Worm (Caenorhabditis elegans) whole organism, L1 larva: ENCODE data around the gene F56D6.6.
"Not testable (repeated sequence)": the region's sequence is repeated elsewhere in the genome, so short reads cannot be mapped to it uniquely, and the experiment has no call there.

Experiments
- C16A3.4 ChIP-seq: fragments of 150-350 bp; optimal IDR thresholded peaks from 2 replicates; lab custom pipeline; 2014; ENCODE audit warnings: missing biosample characterization, missing genetic modification characterization
- F16B12.6 ChIP-seq: fragments of 150-350 bp; optimal IDR thresholded peaks from 2 replicates; lab custom pipeline; 2014; ENCODE audit warnings: missing biosample characterization, missing genetic modification characterization
- ceh-63 ChIP-seq: fragments of 200-800 bp; sonication (Bioruptor generic); optimal IDR thresholded peaks from 2 replicates; lab custom pipeline; 2018; ENCODE audit warnings: mild to moderate bottlenecking, missing genetic modification characterization, missing compliant biosample characterization
- efl-1 ChIP-seq, 4 experiments: fragments of 150-350 bp; optimal IDR thresholded peaks in 3 of 4; peaks in 1 of 4; 1 replicate in 1 of 4; 2 replicates in 3 of 4; lab custom pipeline; 2014; ENCODE audit warnings: missing biosample characterization in 2 of 4, missing genetic modification characterization in 2 of 4, missing genetic modification reagents in 2 of 4
- efl-3 ChIP-seq: fragments of 200-800 bp; sonication (Bioruptor generic); optimal IDR thresholded peaks from 2 replicates; lab custom pipeline; 2018; ENCODE audit warnings: mild to moderate bottlenecking, missing genetic modification characterization, missing compliant biosample characterization
- egl-13 ChIP-seq: sonication (generic microtip); optimal IDR thresholded peaks from 2 replicates; lab custom pipeline; 2016; ENCODE audit warnings: missing genotype, missing genetic modification reagents, missing genetic modification characterization, missing compliant biosample characterization
- elt-2 ChIP-seq: sonication (generic microtip); optimal IDR thresholded peaks from 2 replicates; lab custom pipeline; 2016; ENCODE audit warnings: missing genetic modification characterization, mild to moderate bottlenecking, inconsistent platforms, missing compliant biosample characterization, missing genetic modification reagents
- fos-1 ChIP-seq: fragments of 150-350 bp; optimal IDR thresholded peaks from 2 replicates; lab custom pipeline; 2014; ENCODE audit warnings: missing biosample characterization, missing genetic modification characterization
- hlh-17 ChIP-seq: fragments of 200-800 bp; sonication (Bioruptor generic); optimal IDR thresholded peaks from 2 replicates; lab custom pipeline; 2018; ENCODE audit warnings: missing genetic modification characterization, mild to moderate bottlenecking, missing compliant biosample characterization, moderate library complexity, borderline replicate concordance
- jun-1 ChIP-seq: fragments of 150-350 bp; optimal IDR thresholded peaks from 2 replicates; lab custom pipeline; 2014; ENCODE audit warnings: missing biosample characterization, missing genetic modification reagents, missing genetic modification characterization
- lin-13 ChIP-seq: fragments of 150-350 bp; optimal IDR thresholded peaks from 2 replicates; lab custom pipeline; 2014; ENCODE audit warnings: missing biosample characterization, missing genetic modification reagents, missing genetic modification characterization
- lsy-2 ChIP-seq, 2 experiments: fragments of 150-350 bp; optimal IDR thresholded peaks; 2 replicates each; lab custom pipeline; 2014; ENCODE audit warnings: missing biosample characterization in 2 of 2, missing genetic modification characterization in 2 of 2
- mef-2 ChIP-seq: fragments of 150-350 bp; optimal IDR thresholded peaks from 2 replicates; lab custom pipeline; 2014; ENCODE audit warnings: missing biosample characterization, missing genetic modification characterization
- mep-1 ChIP-seq: fragments of 150-350 bp; optimal IDR thresholded peaks from 2 replicates; lab custom pipeline; 2014; ENCODE audit warnings: missing biosample characterization, missing genetic modification characterization
- nhr-12 ChIP-seq: sonication (generic microtip); optimal IDR thresholded peaks from 2 replicates; lab custom pipeline; 2017; ENCODE audit warnings: missing biosample characterization, missing genetic modification characterization
- nhr-19 ChIP-seq: fragments of 200-800 bp; sonication (Bioruptor generic); conservative IDR thresholded peaks from 2 replicates; pipeline ENCODE4 v1.3.6; 2022; ENCODE audit warnings: missing genetic modification characterization, missing compliant biosample characterization
- nhr-237 ChIP-seq: fragments of 150-350 bp; optimal IDR thresholded peaks from 2 replicates; lab custom pipeline; 2014; ENCODE audit warnings: missing biosample characterization, missing genetic modification characterization
- nhr-47 ChIP-seq: sonication (generic microtip); optimal IDR thresholded peaks from 2 replicates; lab custom pipeline; 2016; ENCODE audit warnings: mild to moderate bottlenecking, missing genetic modification characterization, moderate library complexity, missing compliant biosample characterization
- nhr-90 ChIP-seq: sonication (generic microtip); optimal IDR thresholded peaks from 2 replicates; lab custom pipeline; 2016; ENCODE audit warnings: mild to moderate bottlenecking, missing genetic modification characterization, missing compliant biosample characterization; ENCODE audit not compliant: poor library complexity
- pag-3 ChIP-seq: sonication (generic microtip); optimal IDR thresholded peaks from 2 replicates; lab custom pipeline; 2017; ENCODE audit warnings: missing genetic modification characterization, mild to moderate bottlenecking, missing compliant biosample characterization, antibody characterized with exemption, borderline replicate concordance; ENCODE audit not compliant: insufficient read depth
- pqm-1 ChIP-seq: sonication (generic microtip); optimal IDR thresholded peaks from 3 replicates; lab custom pipeline; 2017; ENCODE audit warnings: missing biosample characterization, missing genetic modification characterization
- rnt-1 ChIP-seq: sonication (generic microtip); optimal IDR thresholded peaks from 2 replicates; lab custom pipeline; 2016; ENCODE audit warnings: mild to moderate bottlenecking, missing genetic modification characterization, moderate library complexity, missing compliant biosample characterization
- snu-23 ChIP-seq: sonication (generic microtip); optimal IDR thresholded peaks from 2 replicates; lab custom pipeline; 2016; ENCODE audit warnings: missing genetic modification characterization, missing compliant biosample characterization
- sox-4 ChIP-seq: sonication (generic microtip); optimal IDR thresholded peaks from 2 replicates; lab custom pipeline; 2016; ENCODE audit warnings: missing genetic modification characterization, missing compliant biosample characterization
- sptf-1 ChIP-seq: fragments of 150-350 bp; optimal IDR thresholded peaks from 2 replicates; lab custom pipeline; 2014; ENCODE audit warnings: missing biosample characterization, missing genetic modification characterization
- tbx-2 ChIP-seq: sonication (generic microtip); optimal IDR thresholded peaks from 2 replicates; lab custom pipeline; 2016; ENCODE audit warnings: missing genetic modification characterization, missing compliant biosample characterization
- tlp-1 ChIP-seq: fragments of 150-350 bp; optimal IDR thresholded peaks from 2 replicates; lab custom pipeline; 2014; ENCODE audit warnings: missing biosample characterization, missing genetic modification characterization
- unc-30 ChIP-seq: sonication (generic microtip); optimal IDR thresholded peaks from 2 replicates; lab custom pipeline; 2017; ENCODE audit warnings: missing biosample characterization, missing genetic modification characterization
- unc-62 ChIP-seq: fragments of 150-350 bp; optimal IDR thresholded peaks from 2 replicates; lab custom pipeline; 2014; ENCODE audit warnings: missing biosample characterization, missing genetic modification reagents, missing genetic modification characterization
- vab-15 ChIP-seq: sonication (generic microtip); optimal IDR thresholded peaks from 2 replicates; lab custom pipeline; 2017; ENCODE audit warnings: missing genotype, mild to moderate bottlenecking, missing genetic modification characterization, missing compliant biosample characterization
- zip-4 ChIP-seq: fragments of 200-800 bp; sonication (Bioruptor generic); optimal IDR thresholded peaks from 2 replicates; lab custom pipeline; 2018; ENCODE audit warnings: mild to moderate bottlenecking, missing genetic modification characterization, moderate library complexity, missing compliant biosample characterization

F56D6.6 gene

DNA sequence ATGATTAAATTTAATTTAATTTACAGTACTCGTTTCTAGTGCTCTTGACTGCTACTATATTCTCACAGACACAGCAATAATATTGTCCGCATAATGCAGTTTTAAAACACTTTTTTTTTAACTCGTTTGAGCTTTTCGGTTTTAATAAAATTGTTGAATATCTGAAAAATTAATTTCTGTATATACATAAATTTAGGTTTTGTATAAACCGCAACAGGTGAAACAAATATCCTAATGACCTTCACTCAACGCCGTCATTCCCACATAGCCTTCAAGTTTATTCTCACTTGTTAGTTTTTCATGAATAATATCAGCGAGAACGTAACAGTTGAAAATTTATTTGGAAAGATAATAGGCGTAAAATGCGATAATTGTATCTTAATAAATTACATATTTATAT is 16.5 kb downstream of the F56D6.6 start, which contains the start of gene srz-19:
srz-19 (plus strand) TSS at position 301 of the 400 bp plus-strand sequence.
- TF ChIP-seq rnt-1 (tag; lab: Kevin White, UChicago) (no peak), C16A3.4 (no peak), ceh-63 (GFP tag; lab: Kevin White, UChicago) (no peak), snu-23 (GFP tag; lab: Kevin White, UChicago) (no peak), efl-3 (GFP tag; lab: Kevin White, UChicago) (no peak)

ce11 chrIV:3921898-3922297 is 18.8 kb downstream of the F56D6.6 start, which contains the start of gene clec-67:
Gene clec-67, plus strand, starts transcription at chrIV:3922165.
- TF ChIP-seq pqm-1 (tag; lab: Kevin White, UChicago) (peak; percentile 21), lin-13 (GFP tag; lab: Kevin White, UChicago) (no peak), elt-2 (tag; lab: Kevin White, UChicago) (peak; percentile 94)

ce11 chrIV:3926117-3926516 is 23.1 kb downstream of the F56D6.6 start, which contains the start of gene clec-68:
Gene clec-68, plus strand, starts transcription at chrIV:3926417.
- TF ChIP-seq nhr-47 (no peak), nhr-90 (tag; lab: Kevin White, UChicago) (no peak), nhr-237 (tag; lab: Kevin White, UChicago) (no peak), F16B12.6 (tag; lab: Kevin White, UChicago) (no peak), lin-13 (GFP tag; lab: Kevin White, UChicago) (no peak), zip-4 (GFP tag; lab: Kevin White, UChicago) (no peak), unc-30 (tag; lab: Kevin White, UChicago) (no peak), elt-2 (tag; lab: Kevin White, UChicago) (no peak), tbx-2 (tag; lab: Kevin White, UChicago) (no peak), sox-4 (tag; lab: Kevin White, UChicago) (no peak), egl-13 (tag; lab: Kevin White, UChicago) (no peak)

DNA sequence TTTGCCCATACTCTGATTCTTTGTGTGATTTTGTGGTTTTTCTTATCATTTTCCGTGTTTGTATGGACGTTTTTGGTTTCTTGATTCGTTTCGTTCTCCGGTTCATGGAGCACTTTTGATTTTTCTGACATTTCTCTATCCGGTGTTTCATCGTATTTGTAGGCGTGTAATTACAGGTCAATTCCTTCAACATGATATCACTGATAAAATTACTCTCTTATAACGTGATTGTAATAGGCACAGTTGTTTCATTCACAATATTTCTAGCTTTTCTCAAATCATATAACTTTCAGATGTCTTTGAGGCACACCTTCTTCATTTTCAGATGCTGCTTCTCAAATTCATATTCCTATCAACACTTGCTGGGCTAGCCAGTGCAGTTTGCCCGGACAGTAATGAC is 29.4 kb downstream of the F56D6.6 start, which contains the start of gene clec-70:
clec-70 (plus strand) TSS at position 301 of the 400 bp plus-strand sequence.
- not testable (repeated sequence) for TF ChIP-seq unc-62 (GFP tag; lab: Kevin White, UChicago); vab-15; sptf-1 (tag; lab: Kevin White, UChicago)

ce11 chrIV:3937097-3937496 is 34.0 kb downstream of the F56D6.6 start, which contains the start of gene clec-71:
Gene clec-71, plus strand, starts transcription at chrIV:3937458.
- TF ChIP-seq elt-2 (tag; lab: Kevin White, UChicago): peak; percentile 58
- TF ChIP-seq mep-1: no peak
- TF ChIP-seq nhr-47: no peak

ce11 chrIV:3941658-3942328 is 38.7 kb downstream of the F56D6.6 start, which contains the start of gene clec-174:
Gene clec-174, minus strand, starts transcription at chrIV:3941708.
- TF ChIP-seq unc-30 (tag; lab: Kevin White, UChicago) (no peak), lsy-2 (tag; optimal IDR thresholded peaks at IDR 0.05; lab: Kevin White, UChicago) (no peak), nhr-19 (no peak), pqm-1 (tag; lab: Kevin White, UChicago) (no peak), hlh-17 (no peak), jun-1 (tag; lab: Kevin White, UChicago) (no peak), fos-1 (tag; lab: Kevin White, UChicago) (no peak), pag-3 (tag; lab: Kevin White, UChicago) (no peak), vab-15 (no peak), efl-3 (GFP tag; lab: Kevin White, UChicago) (no peak), efl-1 (optimal IDR thresholded peaks at IDR 0.05; lab: Kevin White, UChicago) (no peak), efl-1 (GFP tag; optimal IDR thresholded peaks at IDR 0.05 in 1 of 2; lab: Kevin White, UChicago) (no peak), tlp-1 (tag; lab: Kevin White, UChicago) (no peak), nhr-90 (tag; lab: Kevin White, UChicago) (no peak), mef-2 (tag; lab: Kevin White, UChicago) (no peak), nhr-12 (no peak)
